Worm (Caenorhabditis elegans): ENCODE measurements around the gene F31D4.5.

F31D4.5 gene

DNA sequence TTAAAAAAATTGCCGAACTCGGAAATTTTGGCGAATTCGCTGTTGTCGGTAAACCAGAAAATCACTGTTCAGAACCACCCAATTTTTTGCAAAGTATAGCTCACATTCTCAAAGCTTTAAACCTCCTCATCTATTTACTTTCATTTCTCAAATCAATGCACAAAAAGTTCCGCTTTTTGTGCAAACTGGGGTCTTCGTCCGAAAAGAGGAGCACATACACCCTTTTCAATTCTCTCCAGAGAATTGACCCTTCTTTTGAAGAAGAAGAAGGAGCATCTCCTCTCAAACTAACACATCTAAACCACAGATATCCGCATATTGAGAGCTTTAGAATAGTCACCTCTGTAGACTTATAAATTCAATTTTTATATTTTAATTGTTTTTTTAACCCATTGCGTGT is 21.5 kb downstream of the F31D4.5 start:
- no peak for TF ChIP-seq tbx-2 (tag; optimal IDR thresholded peaks at IDR 0.05)
- TF ChIP-seq mml-1 (tag; optimal IDR thresholded peaks at IDR 0.05): no peak
- TF ChIP-seq ceh-82 (tag; optimal IDR thresholded peaks at IDR 0.05): no peak
- TF ChIP-seq aly-2 (tag; optimal IDR thresholded peaks at IDR 0.05): no peak
- TF ChIP-seq hmg-11 (tag; optimal IDR thresholded peaks at IDR 0.05): no peak
- no peak for TF ChIP-seq lin-15B (tag; optimal IDR thresholded peaks at IDR 0.05)
- no peak for TF ChIP-seq nfya-1 (tag; optimal IDR thresholded peaks at IDR 0.05; ENCODE audit: insufficient read depth)
- TF ChIP-seq jun-1 (tag; optimal IDR thresholded peaks at IDR 0.05): no peak
- no peak for TF ChIP-seq nhr-43 (tag; optimal IDR thresholded peaks at IDR 0.05; ENCODE audit: poor library complexity, severe bottlenecking)
- TF ChIP-seq elt-1 (tag; optimal IDR thresholded peaks at IDR 0.05): no peak
- TF ChIP-seq elt-2 (tag; optimal IDR thresholded peaks at IDR 0.05): no peak
- TF ChIP-seq eor-1 (tag; optimal IDR thresholded peaks at IDR 0.05): no peak

DNA sequence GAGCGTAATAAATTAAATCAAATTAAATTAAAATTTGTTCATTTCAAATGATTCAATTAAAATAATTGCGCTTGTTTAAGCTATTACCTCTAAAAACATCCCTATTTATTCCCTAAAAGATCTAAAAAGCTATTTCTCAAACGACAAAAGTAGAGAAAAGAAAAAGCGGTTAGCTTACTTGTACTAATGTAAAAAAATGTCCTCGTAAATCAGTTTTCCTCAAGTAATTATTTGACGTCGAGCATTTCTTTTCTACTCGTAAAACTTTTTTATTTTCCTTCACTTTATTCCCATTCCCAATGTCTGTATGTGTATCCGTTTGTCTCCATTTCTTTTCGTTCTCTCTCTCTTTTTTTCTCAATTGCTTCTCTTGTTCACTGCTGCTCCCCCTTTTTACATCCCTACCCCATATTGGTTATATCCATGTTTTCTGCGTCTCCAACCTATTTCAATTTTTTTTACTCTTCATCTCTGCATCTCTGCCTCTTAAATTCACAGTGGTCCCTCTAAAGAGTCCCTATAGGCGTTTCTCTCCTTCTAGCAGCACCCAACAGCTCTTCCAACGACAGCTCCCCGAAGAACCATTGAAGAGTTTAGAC is 25.3 kb downstream of the F31D4.5 start, which contains the start of gene unc-80:
Gene unc-80, plus strand, starts transcription at position 533 of the 599 bp plus-strand sequence.
- TF ChIP-seq skn-1 (tag; optimal IDR thresholded peaks at IDR 0.05): peak; percentile 32
- peak; percentile 63 for TF ChIP-seq hmg-11 (tag; optimal IDR thresholded peaks at IDR 0.05)
- TF ChIP-seq tbx-2 (tag; optimal IDR thresholded peaks at IDR 0.05): peak; percentile 5
- peak; percentile 11 for TF ChIP-seq pqm-1 (tag; optimal IDR thresholded peaks at IDR 0.05)
- TF ChIP-seq ztf-4 (tag; optimal IDR thresholded peaks at IDR 0.05): no peak
- no peak for TF ChIP-seq ceh-28 (tag; optimal IDR thresholded peaks at IDR 0.05)
- peak; percentile 81 for TF ChIP-seq nfya-1 (tag; optimal IDR thresholded peaks at IDR 0.05; ENCODE audit: insufficient read depth)
- peak; percentile 4 for TF ChIP-seq fkh-10 (GFP tag; optimal IDR thresholded peaks at IDR 0.05)
- peak; percentile 31 for TF ChIP-seq lin-15B (tag; optimal IDR thresholded peaks at IDR 0.05)
- TF ChIP-seq nhr-25 (tag; optimal IDR thresholded peaks at IDR 0.05): no peak
- TF ChIP-seq egl-5 (tag; optimal IDR thresholded peaks at IDR 0.05): peak; percentile 81
- peak; percentile 2 for TF ChIP-seq elt-1 (tag; optimal IDR thresholded peaks at IDR 0.05)
- peak; percentile 51 for TF ChIP-seq lin-39 (tag; optimal IDR thresholded peaks at IDR 0.05)

DNA sequence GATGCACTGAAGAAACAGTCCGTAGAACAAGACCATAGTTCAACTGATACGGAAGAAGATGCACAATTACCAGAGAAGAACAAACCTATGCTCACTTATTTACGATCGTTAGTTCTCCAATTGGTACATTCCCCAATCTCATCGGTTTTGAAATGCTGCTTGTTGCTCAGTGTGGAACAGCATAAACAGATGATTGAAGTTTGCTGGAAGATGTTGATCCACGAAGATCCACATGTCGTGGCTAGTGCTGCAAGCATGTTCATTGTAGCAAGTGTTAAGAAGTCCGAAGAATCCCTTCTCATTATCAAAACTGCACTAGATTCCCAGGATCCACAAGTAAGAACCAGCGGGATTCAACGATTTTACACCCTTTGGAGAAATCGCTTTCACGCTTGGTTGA is 38.0 kb downstream of the F31D4.5 start:
- no peak for TF ChIP-seq hmg-11 (tag; optimal IDR thresholded peaks at IDR 0.05)
- TF ChIP-seq elt-3 (tag; optimal IDR thresholded peaks at IDR 0.05): no peak
- no peak for TF ChIP-seq ceh-28 (tag; optimal IDR thresholded peaks at IDR 0.05)
- no peak for TF ChIP-seq nhr-237 (tag; optimal IDR thresholded peaks at IDR 0.05)
- no peak for TF ChIP-seq zag-1 (tag; optimal IDR thresholded peaks at IDR 0.05)
- TF ChIP-seq pqm-1 (tag; optimal IDR thresholded peaks at IDR 0.05): no peak
- no peak for TF ChIP-seq mdl-1 (tag; optimal IDR thresholded peaks at IDR 0.05)
- no peak for TF ChIP-seq nhr-28 (tag; optimal IDR thresholded peaks at IDR 0.05)
- no peak for TF ChIP-seq nhr-25 (tag; optimal IDR thresholded peaks at IDR 0.05)
- no peak for TF ChIP-seq ceh-16 (tag; optimal IDR thresholded peaks at IDR 0.05)
- no peak for TF ChIP-seq mml-1 (tag; optimal IDR thresholded peaks at IDR 0.05)
- TF ChIP-seq ama-1 (optimal IDR thresholded peaks at IDR 0.05): no peak
- TF ChIP-seq fos-1 (tag; optimal IDR thresholded peaks at IDR 0.05): no peak
- no peak for TF ChIP-seq jun-1 (tag; optimal IDR thresholded peaks at IDR 0.05)
- no peak for TF ChIP-seq egl-27 (tag; optimal IDR thresholded peaks at IDR 0.05)
- no peak for TF ChIP-seq ceh-82 (tag; optimal IDR thresholded peaks at IDR 0.05)
- TF ChIP-seq lin-15B (tag; optimal IDR thresholded peaks at IDR 0.05): no peak
- no peak for TF ChIP-seq nhr-23 (tag; optimal IDR thresholded peaks at IDR 0.05)
- TF ChIP-seq nhr-12 (tag; optimal IDR thresholded peaks at IDR 0.05): no peak
- no peak for TF ChIP-seq lin-39 (tag; optimal IDR thresholded peaks at IDR 0.05)

DNA sequence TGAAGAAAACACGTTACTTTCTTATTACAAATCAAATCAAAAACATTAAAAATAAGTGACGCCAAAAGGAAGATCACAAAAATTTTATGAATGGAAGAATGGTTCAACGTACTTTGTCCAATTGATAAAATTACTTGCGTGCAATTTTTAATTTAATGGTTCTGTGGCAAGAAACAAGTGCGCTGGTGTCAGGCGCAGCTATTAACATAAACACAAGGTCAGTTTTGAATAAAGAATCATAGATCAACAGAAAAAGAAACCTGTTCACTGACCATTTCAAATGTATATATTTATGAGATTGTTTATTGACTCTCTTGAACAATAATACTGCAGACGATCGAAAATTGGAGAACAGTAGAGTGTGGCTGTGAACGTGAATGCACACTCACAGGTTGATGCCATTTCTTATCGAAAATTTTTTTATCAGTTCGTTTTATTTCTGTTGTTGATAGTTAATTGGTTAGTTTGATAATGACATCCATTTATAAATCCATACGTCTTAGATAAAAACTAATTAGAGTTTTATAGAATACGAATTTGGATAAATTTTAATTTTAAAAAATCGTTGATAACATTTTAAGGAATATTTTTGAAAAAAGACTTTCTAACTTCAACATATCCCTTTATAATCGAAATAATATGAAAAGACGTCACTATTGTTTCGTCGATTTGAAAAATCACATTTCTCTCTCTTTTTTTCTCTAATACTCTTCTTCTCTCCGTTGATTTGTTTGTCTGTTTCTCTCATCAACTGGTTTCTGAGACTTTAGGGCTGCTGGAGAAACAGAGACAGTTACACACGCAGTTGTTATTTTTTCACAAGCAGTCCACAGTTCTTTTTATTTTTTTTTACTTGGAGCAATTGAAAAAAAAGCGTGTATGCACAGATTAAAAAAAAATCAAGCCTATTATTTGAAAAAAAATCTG is 49.6 kb downstream of the F31D4.5 start, which contains the start of gene amx-3:
Gene amx-3, minus strand, starts transcription at position 548 of the 927 bp plus-strand sequence.
- TF ChIP-seq nhr-12 (tag; optimal IDR thresholded peaks at IDR 0.05) (no peak), ceh-9 (tag; optimal IDR thresholded peaks at IDR 0.05) (no peak), mml-1 (tag; optimal IDR thresholded peaks at IDR 0.05) (no peak), nhr-25 (tag; optimal IDR thresholded peaks at IDR 0.05) (peak; percentile 27), ama-1 (optimal IDR thresholded peaks at IDR 0.05) (no peak), fkh-2 (tag; optimal IDR thresholded peaks at IDR 0.05) (no peak), snpc-4 (tag; optimal IDR thresholded peaks at IDR 0.05) (peak; percentile 33), ztf-4 (tag; optimal IDR thresholded peaks at IDR 0.05) (no peak), hmg-11 (tag; optimal IDR thresholded peaks at IDR 0.05) (no peak), ceh-82 (tag; optimal IDR thresholded peaks at IDR 0.05) (no peak), elt-1 (tag; optimal IDR thresholded peaks at IDR 0.05) (no peak), nhr-43 (tag; optimal IDR thresholded peaks at IDR 0.05; ENCODE audit: poor library complexity, severe bottlenecking) (no peak), unc-62 (GFP tag; optimal IDR thresholded peaks at IDR 0.05) (no peak), lsy-12 (tag; optimal IDR thresholded peaks at IDR 0.05) (no peak), lin-39 (tag; optimal IDR thresholded peaks at IDR 0.05) (no peak), eor-1 (tag; optimal IDR thresholded peaks at IDR 0.05) (no peak), pha-4 (tag; optimal IDR thresholded peaks at IDR 0.05) (peak; percentile 38), nhr-237 (tag; optimal IDR thresholded peaks at IDR 0.05) (no peak), pqm-1 (tag; optimal IDR thresholded peaks at IDR 0.05) (peak; percentile 58), elt-3 (tag; optimal IDR thresholded peaks at IDR 0.05) (no peak), daf-12 (tag; optimal IDR thresholded peaks at IDR 0.05) (no peak), ceh-16 (tag; optimal IDR thresholded peaks at IDR 0.05) (no peak), ZK546.5 (tag; optimal IDR thresholded peaks at IDR 0.05) (no peak), zag-1 (tag; optimal IDR thresholded peaks at IDR 0.05) (no peak), sea-2 (GFP tag; optimal IDR thresholded peaks at IDR 0.05) (no peak), nhr-28 (tag; optimal IDR thresholded peaks at IDR 0.05) (no peak), nhr-11 (tag; optimal IDR thresholded peaks at IDR 0.05) (no peak), egl-27 (tag; optimal IDR thresholded peaks at IDR 0.05) (no peak)

Data from whole organism, L3 larva.